Worm (Caenorhabditis elegans): Measurements from ENCODE around the gene mrpl-55.
A peak's percentile ranks its signal among the peaks of the same experiment; 100 is the strongest.

mrpl-55 gene

DNA sequence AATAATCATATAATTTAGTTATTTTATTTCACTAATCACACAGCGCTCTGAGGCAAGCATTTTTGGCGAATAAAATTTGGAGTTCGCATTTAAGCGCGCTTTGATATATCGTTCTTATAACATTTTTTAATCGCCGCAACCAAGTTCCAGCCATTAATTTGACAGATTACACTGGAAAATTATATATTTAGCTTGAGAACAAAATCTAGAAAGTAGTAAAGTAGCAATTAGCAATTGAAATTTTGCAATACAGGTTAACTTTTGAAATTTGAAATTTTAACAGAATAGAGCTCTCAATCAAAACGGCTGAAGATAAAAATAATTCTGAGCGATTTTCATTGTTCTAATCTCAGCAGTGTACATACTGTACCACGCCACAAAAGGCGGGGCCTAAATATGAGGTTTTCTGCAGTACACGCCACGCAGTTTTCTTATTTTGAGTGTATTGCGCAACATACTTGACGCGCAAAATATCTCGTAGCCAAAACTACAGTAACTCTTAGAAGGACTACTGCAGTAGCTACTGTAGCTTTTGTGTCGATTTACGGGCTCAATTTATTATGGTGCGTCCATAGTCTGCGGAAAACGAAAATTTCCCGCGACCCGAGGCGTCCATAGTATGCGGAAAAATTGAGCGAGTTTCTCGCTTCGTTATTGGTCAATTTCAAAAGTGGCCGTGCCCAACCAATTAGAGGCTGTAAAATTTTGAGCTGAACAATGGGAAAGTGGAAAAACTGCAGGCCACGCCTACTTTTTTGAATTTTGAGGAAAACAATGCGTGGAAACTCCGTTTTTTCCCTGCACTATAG is 16.5 kb upstream of the mrpl-55 start (continued):
- TF ChIP-seq mxl-1 (tag; optimal IDR thresholded peaks at IDR 0.05) = no peak
- peak; percentile 61 for TF ChIP-seq dpff-1 (tag; optimal IDR thresholded peaks at IDR 0.05)
- peak; percentile 54 for TF ChIP-seq snpc-3.4 (tag; optimal IDR thresholded peaks at IDR 0.05)
- no peak for TF ChIP-seq B0261.1 (tag; optimal IDR thresholded peaks at IDR 0.05)
- peak; percentile 68 for TF ChIP-seq rcor-1 (GFP tag; IDR thresholded peaks at IDR 0.05)
- TF ChIP-seq ama-1 (optimal IDR thresholded peaks at IDR 0.05) = no peak
- peak; percentile 34 to 83 for TF ChIP-seq ama-1 (GFP tag; optimal IDR thresholded peaks at IDR 0.05)
- 0 out of 2 replicates have a peak, but pooled peaks have one; percentile 36 for TF ChIP-seq cebp-2 (GFP tag; IDR thresholded peaks at IDR 0.05)
- TF ChIP-seq snpc-1.1 (tag; optimal IDR thresholded peaks at IDR 0.05; ENCODE audit: insufficient read depth) = peak; percentile 67
- TF ChIP-seq nhr-80 (tag; optimal IDR thresholded peaks at IDR 0.05) = no peak
- TF ChIP-seq nfyb-1 (GFP tag; IDR thresholded peaks at IDR 0.05) = 0 out of 2 replicates have a peak, but pooled peaks have one; percentile 22
- peak; percentile 88 for TF ChIP-seq F49E8.2 (tag; optimal IDR thresholded peaks at IDR 0.05; ENCODE audit: insufficient read depth)
- no peak for TF ChIP-seq ztf-26 (tag; optimal IDR thresholded peaks at IDR 0.05)
- peak; percentile 74 for TF ChIP-seq lsl-1 (GFP tag; optimal IDR thresholded peaks at IDR 0.05)
- TF ChIP-seq C17E4.6 (GFP tag; IDR thresholded peaks at IDR 0.05) = 0 out of 2 replicates have a peak, but pooled peaks have one; percentile 43
- peak; percentile 16 for TF ChIP-seq snpc-1.3 (tag; optimal IDR thresholded peaks at IDR 0.05; ENCODE audit: insufficient read depth)
- TF ChIP-seq tlf-1 (GFP tag; optimal IDR thresholded peaks at IDR 0.05) = peak; percentile 50
- no peak for TF ChIP-seq nhr-90 (tag; optimal IDR thresholded peaks at IDR 0.05)
- TF ChIP-seq F37B4.10 (GFP tag; IDR thresholded peaks at IDR 0.05) = 0 out of 2 replicates have a peak, but pooled peaks have one; percentile 81
- TF ChIP-seq ztf-6 (GFP tag; IDR thresholded peaks at IDR 0.05) = no peak
- no peak for TF ChIP-seq lin-40 (tag; optimal IDR thresholded peaks at IDR 0.05)
- peak; percentile 66 for TF ChIP-seq hsf-1 (GFP tag; IDR thresholded peaks at IDR 0.05)
- peak; percentile 17 for TF ChIP-seq atf-7 (tag; optimal IDR thresholded peaks at IDR 0.05)
- peak; percentile 17 for TF ChIP-seq athp-1 (tag; optimal IDR thresholded peaks at IDR 0.05)
- TF ChIP-seq F57C9.4 (tag; optimal IDR thresholded peaks at IDR 0.05) = peak; percentile 16
- TF ChIP-seq cebp-1 (GFP tag; IDR thresholded peaks at IDR 0.05) = no peak
- TF ChIP-seq cebp-1 (tag; optimal IDR thresholded peaks at IDR 0.05) = peak; percentile 12
- TF ChIP-seq Y79H2A.3 (GFP tag; conservative IDR thresholded peaks at IDR 0.05) = no peak
- peak; percentile 32 for TF ChIP-seq lin-54 (GFP tag; optimal IDR thresholded peaks at IDR 0.05)
- 0 out of 2 replicates have a peak, but pooled peaks have one; percentile 53 for TF ChIP-seq attf-6 (GFP tag; IDR thresholded peaks at IDR 0.05)
- TF ChIP-seq ztf-3 (GFP tag; optimal IDR thresholded peaks at IDR 0.05) = no peak
- no peak for TF ChIP-seq somi-1 (GFP tag; optimal IDR thresholded peaks at IDR 0.05)
- TF ChIP-seq sptf-2 (GFP tag; optimal IDR thresholded peaks at IDR 0.05) = no peak
- TF ChIP-seq Y56A3A.18 (GFP tag; IDR thresholded peaks at IDR 0.05) = no peak
- TF ChIP-seq F39B2.1 (GFP tag; IDR thresholded peaks at IDR 0.05) = peak; percentile 83
- TF ChIP-seq zim-3 (tag; optimal IDR thresholded peaks at IDR 0.05) = peak; percentile 69
- TF ChIP-seq attf-5 (GFP tag; optimal IDR thresholded peaks at IDR 0.05) = no peak
- TF ChIP-seq die-1 (tag; optimal IDR thresholded peaks at IDR 0.05) = no peak
- no peak for TF ChIP-seq lin-35 (GFP tag; optimal IDR thresholded peaks at IDR 0.05)
- peak; percentile 39 for TF ChIP-seq Y53G8AR.9 (GFP tag; conservative IDR thresholded peaks at IDR 0.05)
- 0 out of 2 replicates have a peak, but pooled peaks have one; percentile 66 for TF ChIP-seq ceh-58 (GFP tag; IDR thresholded peaks at IDR 0.05)
- peak; percentile 71 for TF ChIP-seq snpc-4 (GFP tag; optimal IDR thresholded peaks at IDR 0.05)
- peak in 3 of 4 experiments; percentile 80 to 95 (median 92) for TF ChIP-seq snpc-4 (tag; optimal IDR thresholded peaks at IDR 0.05)
- TF ChIP-seq hmg-1.2 (GFP tag; IDR thresholded peaks at IDR 0.05) = no peak; the same call in 1 of the 2 replicates
- no peak for TF ChIP-seq K11D2.4 (GFP tag; IDR thresholded peaks at IDR 0.05)
- TF ChIP-seq F10E7.11 (tag; optimal IDR thresholded peaks at IDR 0.05) = no peak
- peak; percentile 77 for TF ChIP-seq hrde-1 (tag; optimal IDR thresholded peaks at IDR 0.05; ENCODE audit: borderline replicate concordance)
